Fruit fly (Drosophila melanogaster): ENCODE measurements around the gene CG7029.

The CG7029 gene

dm6 chr3R:22750534-22750947 lies at the start of gene CG7029, which contains the start of the genes rumi and Usp12-46:
TSS of gene CG7029 (plus strand) at chr3R:22750901.
TSS of gene rumi (minus strand) at chr3R:22750597.
TSS of gene Usp12-46 (plus strand) at chr3R:22750901.
- TF ChIP-seq h (optimal IDR thresholded peaks at IDR 0.05): no peak
- TF ChIP-seq insv (optimal IDR thresholded peaks at IDR 0.05): no peak
- no peak for TF ChIP-seq Sin3A (optimal IDR thresholded peaks at IDR 0.05)
- no peak for TF ChIP-seq psq (optimal IDR thresholded peaks at IDR 0.05)
- no peak for TF ChIP-seq ttk (optimal IDR thresholded peaks at IDR 0.05)
- TF ChIP-seq Myc (optimal IDR thresholded peaks at IDR 0.05): no peak

- TF ChIP-seq psq (optimal IDR thresholded peaks at IDR 0.05) (no peak), ttk (optimal IDR thresholded peaks at IDR 0.05) (no peak), insv (optimal IDR thresholded peaks at IDR 0.05) (no peak), Sin3A (optimal IDR thresholded peaks at IDR 0.05) (no peak), Myc (optimal IDR thresholded peaks at IDR 0.05) (no peak), h (optimal IDR thresholded peaks at IDR 0.05) (no peak)
Measured at dm6 chr3R:22701793-22702192, 48.9 kb upstream of the CG7029 start, which contains the start of the genes CG6972 and CCAP. TSS of gene CG6972 (plus strand) at chr3R:22702007. TSS of gene CCAP (minus strand) at chr3R:22702084.

- no peak for TF ChIP-seq Sin3A (optimal IDR thresholded peaks at IDR 0.05)
- no peak for TF ChIP-seq h (optimal IDR thresholded peaks at IDR 0.05)
- no peak for TF ChIP-seq insv (optimal IDR thresholded peaks at IDR 0.05)
- no peak for TF ChIP-seq Myc (optimal IDR thresholded peaks at IDR 0.05)
- TF ChIP-seq psq (optimal IDR thresholded peaks at IDR 0.05): no peak
- no peak for TF ChIP-seq ttk (optimal IDR thresholded peaks at IDR 0.05)
Measured at dm6 chr3R:22707178-22707577, 43.5 kb upstream of the CG7029 start, which contains the start of gene CG13842. TSS of gene CG13842 (minus strand) at chr3R:22707278.

- no peak for TF ChIP-seq ttk (optimal IDR thresholded peaks at IDR 0.05)
- no peak for TF ChIP-seq insv (optimal IDR thresholded peaks at IDR 0.05)
- TF ChIP-seq Sin3A (optimal IDR thresholded peaks at IDR 0.05): no peak
- TF ChIP-seq psq (optimal IDR thresholded peaks at IDR 0.05): no peak
- no peak for TF ChIP-seq Myc (optimal IDR thresholded peaks at IDR 0.05)
- TF ChIP-seq h (optimal IDR thresholded peaks at IDR 0.05): no peak
Measured at dm6 chr3R:22710662-22711061, 40.0 kb upstream of the CG7029 start, which contains the start of gene CG4907. TSS of gene CG4907 (minus strand) at chr3R:22710762.

- TF ChIP-seq insv (optimal IDR thresholded peaks at IDR 0.05) (no peak), ttk (optimal IDR thresholded peaks at IDR 0.05) (no peak), h (optimal IDR thresholded peaks at IDR 0.05) (no peak), psq (optimal IDR thresholded peaks at IDR 0.05) (no peak), Myc (optimal IDR thresholded peaks at IDR 0.05) (no peak), Sin3A (optimal IDR thresholded peaks at IDR 0.05) (no peak)
Measured at dm6 chr3R:22717863-22718262, 32.8 kb upstream of the CG7029 start.

- no peak for TF ChIP-seq Sin3A (optimal IDR thresholded peaks at IDR 0.05)
Measured at dm6 chr3R:22718401-22718800, 32.3 kb upstream of the CG7029 start.

- no peak for TF ChIP-seq insv (optimal IDR thresholded peaks at IDR 0.05)
- no peak for TF ChIP-seq psq (optimal IDR thresholded peaks at IDR 0.05)
- TF ChIP-seq Sin3A (optimal IDR thresholded peaks at IDR 0.05): no peak
- no peak for TF ChIP-seq ttk (optimal IDR thresholded peaks at IDR 0.05)
- no peak for TF ChIP-seq Myc (optimal IDR thresholded peaks at IDR 0.05)
- TF ChIP-seq h (optimal IDR thresholded peaks at IDR 0.05): no peak
Measured at dm6 chr3R:22718937-22719606, 31.6 kb upstream of the CG7029 start.

- TF ChIP-seq Myc (optimal IDR thresholded peaks at IDR 0.05): no peak
- TF ChIP-seq h (optimal IDR thresholded peaks at IDR 0.05): no peak
- no peak for TF ChIP-seq Sin3A (optimal IDR thresholded peaks at IDR 0.05)
Measured at dm6 chr3R:22719607-22719949, 31.1 kb upstream of the CG7029 start.

- peak; percentile 23 for TF ChIP-seq psq (optimal IDR thresholded peaks at IDR 0.05)
- no peak for TF ChIP-seq Sin3A (optimal IDR thresholded peaks at IDR 0.05)
Measured at dm6 chr3R:22720808-22721306, 29.8 kb upstream of the CG7029 start, which contains the start of gene wge. TSS of gene wge (minus strand) at chr3R:22721150.

- TF ChIP-seq h (optimal IDR thresholded peaks at IDR 0.05) (no peak), psq (optimal IDR thresholded peaks at IDR 0.05) (no peak), Sin3A (optimal IDR thresholded peaks at IDR 0.05) (no peak), insv (optimal IDR thresholded peaks at IDR 0.05) (no peak), Myc (optimal IDR thresholded peaks at IDR 0.05) (no peak), ttk (optimal IDR thresholded peaks at IDR 0.05) (no peak)
Measured at dm6 chr3R:22724149-22724973, 26.3 kb upstream of the CG7029 start, which contains the start of gene Irp-1A. TSS of gene Irp-1A (minus strand) at chr3R:22724587.

- TF ChIP-seq Myc (optimal IDR thresholded peaks at IDR 0.05) (no peak), psq (optimal IDR thresholded peaks at IDR 0.05) (peak; percentile 73)
Measured at dm6 chr3R:22726031-22726770, 24.5 kb upstream of the CG7029 start, which contains the start of gene RNF220. TSS of gene RNF220 (minus strand) at chr3R:22726414.
